Worm (Caenorhabditis elegans): Measurements from ENCODE around the gene srg-48.

Gene srg-48

DNA sequence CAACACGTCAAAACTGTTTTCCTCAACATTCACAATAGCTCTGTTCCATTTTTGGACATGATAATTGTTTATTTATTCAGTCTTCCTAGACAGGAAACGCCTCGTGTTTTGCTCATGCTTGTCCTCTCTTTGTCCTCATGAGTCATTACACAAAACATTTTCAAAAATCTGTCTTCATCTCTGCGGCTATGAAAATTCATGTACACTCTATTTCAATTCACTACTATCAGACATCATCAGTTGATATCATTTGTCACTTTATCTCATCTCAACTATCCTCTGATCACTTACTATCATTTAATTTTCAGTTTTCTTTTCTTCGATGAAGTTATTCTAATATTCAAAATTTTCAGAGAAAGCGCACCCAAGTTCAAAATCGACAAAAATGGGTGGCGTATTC lies 48.4 kb upstream of the srg-48 start, which contains the start of gene adah-1:
Gene adah-1, plus strand, starts transcription at position 354 of the 400 bp plus-strand sequence.
- TF ChIP-seq lin-1 (GFP tag; IDR thresholded peaks at IDR 0.05) (no peak), aha-1 (tag) (peak; percentile 65), ceh-28 (tag; optimal IDR thresholded peaks at IDR 0.05) (no peak), mdl-1 (tag; optimal IDR thresholded peaks at IDR 0.05) (peak in 1 of 2 experiments; percentile 13), unc-62 (GFP tag; optimal IDR thresholded peaks at IDR 0.05 in 1 of 2) (peak in 1 of 2 experiments; percentile 14), unc-62 (tag; optimal IDR thresholded peaks at IDR 0.05) (no peak), ceh-82 (tag; optimal IDR thresholded peaks at IDR 0.05) (no peak), hlh-30 (tag; optimal IDR thresholded peaks at IDR 0.05; ENCODE audit: insufficient read depth) (peak; percentile 78), gei-8 (GFP tag; optimal IDR thresholded peaks at IDR 0.05) (no peak), ceh-20 (GFP tag; IDR thresholded peaks at IDR 0.05) (no peak), nhr-28 (tag; optimal IDR thresholded peaks at IDR 0.05) (peak; percentile 33), egl-43 (GFP tag; IDR thresholded peaks at IDR 0.05) (no peak), daf-12 (tag; optimal IDR thresholded peaks at IDR 0.05) (no peak), daf-8 (GFP tag; IDR thresholded peaks at IDR 0.05) (no peak), daf-16 (GFP tag; optimal IDR thresholded peaks at IDR 0.05) (no peak), daf-16 (tag; optimal IDR thresholded peaks at IDR 0.05) (no peak), lsy-2 (tag; optimal IDR thresholded peaks at IDR 0.05) (peak in 1 of 2 experiments; percentile 31)

DNA sequence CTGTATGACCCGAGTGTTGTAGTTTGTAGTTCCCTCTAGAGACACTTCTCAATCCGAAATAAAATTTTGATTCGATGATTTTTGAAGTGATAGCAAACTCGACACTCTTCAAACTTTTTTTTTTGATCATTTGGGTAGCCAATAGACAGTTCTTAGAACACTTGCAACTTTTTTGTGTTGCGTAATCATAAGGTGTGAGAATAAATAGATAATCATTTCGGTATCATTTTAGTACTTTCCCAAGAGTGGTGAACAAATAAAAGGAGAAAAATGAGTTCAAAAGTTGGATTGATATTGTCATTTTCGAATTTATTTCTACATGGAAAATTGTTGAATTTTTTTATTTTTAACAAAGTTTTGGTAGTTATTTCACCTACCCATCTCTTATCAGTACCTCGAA lies 47.4 kb upstream of the srg-48 start:
- TF ChIP-seq hlh-11 (tag; optimal IDR thresholded peaks at IDR 0.05) (peak; percentile 26), spr-1 (tag; optimal IDR thresholded peaks at IDR 0.05) (no peak), ceh-82 (tag; optimal IDR thresholded peaks at IDR 0.05) (no peak), nhr-76 (tag; optimal IDR thresholded peaks at IDR 0.05) (no peak), saeg-2 (GFP tag; IDR thresholded peaks at IDR 0.05) (no peak), ceh-28 (tag; optimal IDR thresholded peaks at IDR 0.05) (no peak), gei-8 (GFP tag; optimal IDR thresholded peaks at IDR 0.05) (no peak), ztf-11 (tag; optimal IDR thresholded peaks at IDR 0.05) (no peak), dmd-6 (GFP tag; IDR thresholded peaks at IDR 0.05) (peak; percentile 51; the same call in 1 of the 2 replicates), cey-2 (tag; optimal IDR thresholded peaks at IDR 0.05; ENCODE audit: borderline replicate concordance, insufficient read depth) (no peak), pqm-1 (tag; optimal IDR thresholded peaks at IDR 0.05) (peak; percentile 65), daf-16 (GFP tag; optimal IDR thresholded peaks at IDR 0.05) (no peak), daf-16 (tag; optimal IDR thresholded peaks at IDR 0.05) (peak; percentile 19), dve-1 (tag; optimal IDR thresholded peaks at IDR 0.05; ENCODE audit: insufficient read depth) (peak; percentile 10), ztf-7 (tag; optimal IDR thresholded peaks at IDR 0.05) (no peak), Y48G9A.11 (GFP tag; IDR thresholded peaks at IDR 0.05) (no peak)

ce11 chrIV:7025835-7026234 lies 46.4 kb upstream of the srg-48 start:
- TF ChIP-seq pqm-1 (tag; optimal IDR thresholded peaks at IDR 0.05) (peak; percentile 95), php-3 (GFP tag; IDR thresholded peaks at IDR 0.05) (0 out of 2 replicates have a peak, but pooled peaks have one; percentile 65), daf-19 (GFP tag; conservative IDR thresholded peaks at IDR 0.05) (no peak), ceh-82 (tag; optimal IDR thresholded peaks at IDR 0.05) (no peak), ceh-20 (GFP tag; IDR thresholded peaks at IDR 0.05) (no peak), F37D6.2 (tag; optimal IDR thresholded peaks at IDR 0.05) (no peak), madf-9 (GFP tag; conservative IDR thresholded peaks at IDR 0.05) (no peak), ztf-7 (tag; optimal IDR thresholded peaks at IDR 0.05) (no peak), zag-1 (tag; optimal IDR thresholded peaks at IDR 0.05) (no peak), hlh-30 (tag; optimal IDR thresholded peaks at IDR 0.05; ENCODE audit: insufficient read depth) (peak; percentile 3), aha-1 (tag) (peak; percentile 81), hmg-1.1 (GFP tag; IDR thresholded peaks at IDR 0.05) (no peak), nhr-102 (tag; optimal IDR thresholded peaks at IDR 0.05) (no peak), F49E8.2 (tag; optimal IDR thresholded peaks at IDR 0.05; ENCODE audit: borderline replicate concordance) (no peak), snpc-1.2 (GFP tag; IDR thresholded peaks at IDR 0.05) (no peak), fkh-10 (GFP tag; optimal IDR thresholded peaks at IDR 0.05) (no peak), zip-11 (GFP tag; IDR thresholded peaks at IDR 0.05) (no peak), dpl-1 (GFP tag; optimal IDR thresholded peaks at IDR 0.05) (no peak), zip-2 (tag; optimal IDR thresholded peaks at IDR 0.05) (no peak), lin-1 (GFP tag; IDR thresholded peaks at IDR 0.05) (no peak), skn-1 (tag; optimal IDR thresholded peaks at IDR 0.05) (no peak), lin-13 (GFP tag; optimal IDR thresholded peaks at IDR 0.05) (no peak), nhr-11 (tag; optimal IDR thresholded peaks at IDR 0.05) (no peak), ces-1 (GFP tag; optimal IDR thresholded peaks at IDR 0.05) (no peak), ceh-62 (tag; optimal IDR thresholded peaks at IDR 0.05) (no peak), lir-3 (tag; optimal IDR thresholded peaks at IDR 0.05) (no peak), fos-1 (tag; optimal IDR thresholded peaks at IDR 0.05) (no peak), cey-2 (tag; optimal IDR thresholded peaks at IDR 0.05; ENCODE audit: borderline replicate concordance, insufficient read depth) (no peak), saeg-2 (GFP tag; IDR thresholded peaks at IDR 0.05) (no peak), daf-16 (GFP tag; optimal IDR thresholded peaks at IDR 0.05) (no peak), daf-16 (tag; optimal IDR thresholded peaks at IDR 0.05) (peak; percentile 56)

Measured in whole organism, L4 larva.